Fruit fly (Drosophila melanogaster) whole organism, prepupa: ENCODE measurements around the gene CG34353.

ENCODE experiments used
- CG10631 ChIP-seq: fragments of 200-800 bp; sonication (Bioruptor generic); optimal IDR thresholded peaks from 2 replicates; lab custom pipeline; 2016; ENCODE audit warnings: missing biosample characterization, missing genetic modification characterization
- CG4318 ChIP-seq: fragments of 200-800 bp; sonication (Bioruptor generic); optimal IDR thresholded peaks from 3 replicates; lab custom pipeline; 2017; ENCODE audit warnings: missing biosample characterization, mild to moderate bottlenecking, missing genetic modification characterization
- CG6808 ChIP-seq: fragments of 200-800 bp; sonication (Bioruptor generic); optimal IDR thresholded peaks from 3 replicates; lab custom pipeline; 2017; ENCODE audit warnings: missing biosample characterization, missing genetic modification characterization, mild to moderate bottlenecking, moderate library complexity, missing genetic modification reagents
- CG6854 ChIP-seq: fragments of 200-800 bp; sonication (Bioruptor generic); optimal IDR thresholded peaks from 2 replicates; lab custom pipeline; 2017; ENCODE audit warnings: missing biosample characterization, mild to moderate bottlenecking, missing genetic modification characterization
- Ets21C ChIP-seq: fragments of 200-800 bp; sonication (Bioruptor generic); optimal IDR thresholded peaks from 3 replicates; lab custom pipeline; 2016; ENCODE audit warnings: missing biosample characterization, missing genetic modification characterization
- Hr39 ChIP-seq: fragments of 200-800 bp; sonication (Bioruptor generic); optimal IDR thresholded peaks from 2 replicates; lab custom pipeline; 2016; ENCODE audit warnings: missing biosample characterization, missing genetic modification characterization
- Met ChIP-seq: fragments of 200-800 bp; sonication (Bioruptor generic); optimal IDR thresholded peaks from 3 replicates; lab custom pipeline; 2016; ENCODE audit warnings: missing biosample characterization, missing genetic modification characterization

DNA sequence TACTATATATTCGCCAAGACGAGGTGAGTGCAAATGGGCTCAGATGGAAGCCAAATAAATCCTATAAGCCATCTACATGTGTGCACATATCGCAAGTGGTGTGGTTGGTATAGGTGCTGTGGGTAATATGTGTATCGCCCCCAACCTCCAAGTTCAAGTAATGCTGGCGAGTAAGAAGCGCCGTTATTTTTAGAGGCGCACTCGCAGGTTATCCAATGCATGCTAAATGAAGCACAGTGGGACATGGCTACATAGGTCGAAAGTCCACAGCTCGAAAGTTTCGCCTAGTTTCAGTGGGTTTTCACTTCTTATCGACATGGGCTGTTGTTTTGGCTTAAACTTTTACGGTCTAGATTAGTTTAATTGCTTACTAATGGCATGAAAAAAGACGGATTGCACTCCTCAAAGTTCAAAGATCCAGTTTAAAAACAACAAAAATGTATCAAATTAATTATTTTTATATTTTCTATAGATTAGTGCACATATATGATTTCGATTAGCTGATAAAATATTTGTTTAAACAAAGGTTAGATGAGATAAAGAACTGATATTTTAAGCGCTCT is 20.4 kb upstream of the CG34353 start:
- TF ChIP-seq Ets21C (GFP tag; lab: Kevin White, UChicago) (no peak), Hr39 (GFP tag; lab: Kevin White, UChicago) (peak; percentile 8), Met (GFP tag; lab: Kevin White, UChicago) (no peak), CG6854 (GFP tag; lab: Kevin White, UChicago) (no peak), CG6808 (GFP tag; lab: Kevin White, UChicago) (no peak), CG10631 (GFP tag; lab: Kevin White, UChicago) (peak; percentile 40), CG4318 (GFP tag; lab: Kevin White, UChicago) (no peak)
